Worm (Caenorhabditis elegans) whole organism, late embryonic: ENCODE data around the gene K06H7.2.

ENCODE experiments used
- Y22D7AL.16 ChIP-seq: sonication (generic microtip); optimal IDR thresholded peaks from 2 replicates; lab custom pipeline; 2016; ENCODE audit warnings: missing genetic modification characterization, missing compliant biosample characterization
- ama-1 ChIP-seq: fragments of 150-350 bp; optimal IDR thresholded peaks from 2 replicates; lab custom pipeline; 2014
- ceh-9 ChIP-seq: sonication (generic microtip); optimal IDR thresholded peaks from 2 replicates; lab custom pipeline; 2016; ENCODE audit warnings: mild to moderate bottlenecking, missing genetic modification characterization, inconsistent platforms, missing compliant biosample characterization
- fkh-6 ChIP-seq: sonication (generic microtip); optimal IDR thresholded peaks from 2 replicates; lab custom pipeline; 2016; ENCODE audit warnings: missing genetic modification characterization, missing compliant biosample characterization
- lim-6 ChIP-seq: sonication (generic microtip); optimal IDR thresholded peaks from 2 replicates; lab custom pipeline; 2016; ENCODE audit warnings: missing genetic modification characterization, missing compliant biosample characterization
- madf-2 ChIP-seq: sonication (generic microtip); optimal IDR thresholded peaks from 2 replicates; lab custom pipeline; 2017; ENCODE audit warnings: missing genetic modification characterization, missing compliant biosample characterization
- nhr-11 ChIP-seq: fragments of 150-350 bp; optimal IDR thresholded peaks from 2 replicates; lab custom pipeline; 2014; ENCODE audit warnings: missing biosample characterization, missing genetic modification characterization
- nhr-232 ChIP-seq: sonication (generic microtip); optimal IDR thresholded peaks from 2 replicates; lab custom pipeline; 2016; ENCODE audit warnings: missing genetic modification characterization, missing compliant biosample characterization
- pag-3 ChIP-seq: sonication (generic microtip); optimal IDR thresholded peaks from 2 replicates; lab custom pipeline; 2016; ENCODE audit warnings: missing compliant biosample characterization, missing genetic modification characterization, borderline replicate concordance
- pha-4 ChIP-seq: fragments of 150-350 bp; optimal IDR thresholded peaks from 2 replicates; lab custom pipeline; 2018; ENCODE audit warnings: missing biosample characterization, missing genetic modification reagents, missing genetic modification characterization
- pqm-1 ChIP-seq: sonication (generic microtip); optimal IDR thresholded peaks from 2 replicates; lab custom pipeline; 2016; ENCODE audit warnings: missing genetic modification characterization, missing compliant biosample characterization
- rnt-1 ChIP-seq: sonication (generic microtip); optimal IDR thresholded peaks from 2 replicates; lab custom pipeline; 2016; ENCODE audit warnings: missing genetic modification characterization, missing compliant biosample characterization

ce11 chrIII:8144574-8145065, 51.2 kb downstream of the K06H7.2 start, which contains the start of the genes C14B9.8 and mrpl-18:
- no peak for TF ChIP-seq nhr-11 (tag; lab: Kevin White, UChicago)
- TF ChIP-seq ceh-9 (tag; lab: Kevin White, UChicago), result no peak
- TF ChIP-seq rnt-1 (tag; lab: Kevin White, UChicago), result peak; percentile 71
- no peak for TF ChIP-seq pag-3 (tag; lab: Kevin White, UChicago)
- no peak for TF ChIP-seq ama-1
- TF ChIP-seq Y22D7AL.16, result no peak
- peak; percentile 63 for TF ChIP-seq lim-6 (tag; lab: Kevin White, UChicago)
- peak; percentile 4 for TF ChIP-seq pqm-1 (tag; lab: Kevin White, UChicago)
- no peak for TF ChIP-seq madf-2 (tag; lab: Kevin White, UChicago)
- TF ChIP-seq pha-4 (tag; lab: Kevin White, UChicago), result no peak
- peak; percentile 64 for TF ChIP-seq fkh-6 (tag; lab: Kevin White, UChicago)
- no peak for TF ChIP-seq nhr-232
